Worm (Caenorhabditis elegans) whole organism, L2 larva: ENCODE results near the gene chtb-1.

ENCODE experiments used
- F13H6.1 ChIP-seq: sonication (generic microtip); optimal IDR thresholded peaks from 2 replicates; lab custom pipeline; 2016; ENCODE audit warnings: missing genetic modification characterization, missing compliant biosample characterization
- nhr-237 ChIP-seq: fragments of 150-350 bp; optimal IDR thresholded peaks from 2 replicates; lab custom pipeline; 2014; ENCODE audit warnings: missing biosample characterization, missing genetic modification characterization
- unc-62 ChIP-seq: fragments of 150-350 bp; optimal IDR thresholded peaks from 2 replicates; lab custom pipeline; 2014; ENCODE audit warnings: missing biosample characterization, missing genetic modification reagents, missing genetic modification characterization
- zag-1 ChIP-seq: fragments of 150-350 bp; optimal IDR thresholded peaks from 2 replicates; lab custom pipeline; 2014; ENCODE audit warnings: missing biosample characterization, missing genetic modification characterization

DNA sequence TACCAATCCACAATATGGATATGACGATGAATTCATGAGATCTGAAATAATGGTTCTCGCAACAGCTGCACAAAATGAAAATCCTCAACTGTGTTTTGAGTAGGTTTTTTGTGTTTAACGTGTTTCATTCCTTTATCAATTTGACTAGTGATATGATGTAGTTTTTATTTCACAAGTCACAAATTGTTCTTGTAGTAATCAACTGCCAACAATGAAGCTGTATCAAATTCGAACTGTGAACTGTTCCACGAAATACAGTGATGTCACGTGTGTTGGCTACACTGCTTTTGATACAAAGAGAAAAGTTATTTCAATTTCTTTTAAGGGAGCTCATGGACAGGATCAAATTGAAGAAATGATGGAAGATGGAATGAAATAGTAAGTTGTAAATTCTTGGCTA, 40.1 kb downstream of the chtb-1 start:
- no peak for TF ChIP-seq unc-62
- TF ChIP-seq nhr-237 (tag; lab: Kevin White, UChicago) = no peak
- TF ChIP-seq zag-1 (tag; lab: Kevin White, UChicago) = no peak
- TF ChIP-seq F13H6.1 (tag; lab: Kevin White, UChicago) = no peak
